Worm (Caenorhabditis elegans) whole organism, young adult: Measurements from ENCODE around the gene clec-32.

Experiments used
- die-1 ChIP-seq: sonication (generic microtip); optimal IDR thresholded peaks from 2 replicates; lab custom pipeline; 2016; ENCODE audit warnings: missing genotype, mild to moderate bottlenecking, missing genetic modification characterization, missing compliant biosample characterization
- ekl-4 ChIP-seq: fragments of 200-800 bp; sonication (Bioruptor generic); IDR thresholded peaks from 2 replicates; pipeline ENCODE4 v1.3.6; 2022; ENCODE audit warnings: missing genetic modification reagents, missing genetic modification characterization, missing compliant biosample characterization
- fkh-3 ChIP-seq: sonication (generic microtip); optimal IDR thresholded peaks from 2 replicates; lab custom pipeline; 2016; ENCODE audit warnings: mild to moderate bottlenecking, missing genetic modification characterization, missing compliant biosample characterization

- TF ChIP-seq fkh-3 (tag; lab: Kevin White, UChicago) = no peak
- TF ChIP-seq ekl-4 (GFP tag; lab: Robert Waterston, UW) = no peak
- TF ChIP-seq die-1 = no peak
Measured at ce11 chrV:16911294-16911693, 49.7 kb upstream of the clec-32 start.
